Worm (Caenorhabditis elegans) whole organism, midembryonic: ENCODE results near the gene lido-12.

ENCODE experiments used
- T22C8.4 ChIP-seq: fragments of 200-800 bp; sonication (Bioruptor generic); IDR thresholded peaks from 2 replicates; pipeline ENCODE4 v1.3.6; 2022; ENCODE audit warnings: missing genetic modification characterization, missing compliant biosample characterization
- cog-1 ChIP-seq: sonication (generic microtip); optimal IDR thresholded peaks from 2 replicates; lab custom pipeline; 2016; ENCODE audit warnings: missing genetic modification characterization, missing compliant biosample characterization
- flt-1 ChIP-seq: fragments of 200-800 bp; sonication (Bioruptor generic); IDR thresholded peaks from 2 replicates; pipeline ENCODE4 v1.3.6; 2022; ENCODE audit warnings: missing genetic modification characterization, missing compliant biosample characterization
- klf-2 ChIP-seq: fragments of 200-800 bp; sonication (Bioruptor generic); conservative IDR thresholded peaks from 2 replicates; pipeline ENCODE4 v1.3.6; 2022; ENCODE audit warnings: missing genetic modification reagents, missing genetic modification characterization, missing compliant biosample characterization
- med-1 ChIP-seq: sonication (generic microtip); optimal IDR thresholded peaks from 2 replicates; lab custom pipeline; 2017; ENCODE audit warnings: missing genetic modification characterization, mild to moderate bottlenecking, missing compliant biosample characterization, antibody characterized with exemption, missing genetic modification reagents; ENCODE audit not compliant: insufficient read depth
- ref-1 ChIP-seq: fragments of 200-800 bp; sonication (Bioruptor generic); conservative IDR thresholded peaks from 2 replicates; pipeline ENCODE4 v1.3.6; 2022; ENCODE audit warnings: missing genetic modification reagents, missing genetic modification characterization, missing compliant biosample characterization
- tab-1 ChIP-seq: fragments of 200-800 bp; sonication (Bioruptor generic); IDR thresholded peaks from 2 replicates; pipeline ENCODE4 v1.3.6; 2022; ENCODE audit warnings: missing genetic modification characterization, missing compliant biosample characterization
- ztf-23 ChIP-seq: fragments of 200-800 bp; sonication (Bioruptor generic); IDR thresholded peaks from 2 replicates; pipeline ENCODE4 v1.3.6; 2022; ENCODE audit warnings: missing genetic modification reagents, missing genetic modification characterization, missing compliant biosample characterization
- ztf-29 ChIP-seq: fragments of 200-800 bp; sonication (Bioruptor generic); IDR thresholded peaks from 2 replicates; pipeline ENCODE4 v1.3.6; 2022; ENCODE audit warnings: missing genetic modification reagents, missing genetic modification characterization, missing compliant biosample characterization

The lido-12 gene

DNA sequence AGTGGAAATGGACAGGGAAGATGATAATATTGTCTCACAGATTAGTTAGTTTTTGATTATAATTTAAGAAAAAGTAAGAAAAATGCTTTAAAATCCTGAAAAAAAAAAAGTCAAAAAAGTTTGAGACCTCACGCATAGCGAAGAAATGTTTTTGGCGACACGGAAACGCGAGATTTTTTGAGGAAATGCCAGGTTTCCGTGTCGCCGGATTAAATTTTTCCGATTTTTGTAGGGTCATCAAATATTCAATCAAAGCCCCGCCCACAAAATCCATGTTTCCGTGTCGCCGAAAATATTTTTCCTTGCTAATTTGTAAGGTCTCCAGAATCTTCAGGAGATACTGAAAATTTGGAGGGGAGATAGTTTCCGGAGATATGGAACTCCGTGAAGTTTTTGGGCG lies 13.3 kb upstream of the lido-12 start:
- TF ChIP-seq ref-1 (GFP tag; lab: Robert Waterston, UW) (no peak), cog-1 (tag; lab: Kevin White, UChicago) (no peak), T22C8.4 (GFP tag; lab: Robert Waterston, UW) (no peak), klf-2 (GFP tag; lab: Robert Waterston, UW) (no peak), med-1 (GFP tag; lab: Kevin White, UChicago) (no peak), ztf-29 (no peak), tab-1 (GFP tag; lab: Robert Waterston, UW) (no peak), flt-1 (GFP tag; lab: Robert Waterston, UW) (no peak), ztf-23 (GFP tag; lab: Robert Waterston, UW) (no peak)

DNA sequence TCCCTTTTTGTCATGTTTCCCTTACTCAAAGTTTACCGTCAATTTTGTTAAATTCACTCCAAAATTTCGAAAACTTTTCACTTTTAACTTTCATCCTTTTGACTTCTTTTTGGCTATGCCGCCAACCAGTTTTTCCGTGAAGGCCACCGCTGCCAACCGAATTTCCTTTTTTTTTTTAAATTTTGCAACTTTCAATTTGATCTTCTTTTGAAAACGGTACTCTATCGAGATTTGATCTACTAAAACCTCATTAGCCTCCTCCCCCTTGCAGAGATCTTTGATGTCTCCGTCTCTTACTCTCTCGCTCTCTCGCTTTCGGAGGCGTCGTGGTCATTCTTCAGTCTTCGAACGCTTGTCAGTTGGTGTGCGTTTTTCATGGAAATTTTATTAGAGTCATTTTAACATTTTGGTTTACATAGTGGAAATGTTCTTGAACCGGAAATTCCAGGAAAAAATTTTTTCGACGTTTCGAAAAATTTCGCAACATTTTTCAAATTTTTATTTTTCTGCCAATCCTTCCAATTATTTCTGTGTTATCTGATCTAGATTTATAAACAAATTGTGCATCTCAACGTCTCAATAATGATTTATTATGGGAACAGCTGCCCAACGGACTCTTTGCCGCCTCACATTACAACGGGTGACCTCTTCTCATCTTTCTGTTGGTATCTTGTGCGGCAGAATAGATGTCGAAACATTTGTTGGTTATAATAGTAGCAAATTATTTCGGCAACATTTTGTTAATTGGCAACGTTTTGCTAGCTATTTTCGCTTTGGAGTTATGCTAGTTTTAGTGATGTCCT lies 10.8 kb upstream of the lido-12 start:
- no peak for TF ChIP-seq tab-1 (GFP tag; lab: Robert Waterston, UW)
- no peak for TF ChIP-seq klf-2 (GFP tag; lab: Robert Waterston, UW)
- TF ChIP-seq ref-1 (GFP tag; lab: Robert Waterston, UW) = no peak
- no peak for TF ChIP-seq ztf-23 (GFP tag; lab: Robert Waterston, UW)
- TF ChIP-seq T22C8.4 (GFP tag; lab: Robert Waterston, UW) = no peak
- TF ChIP-seq ztf-29 = no peak
- peak; percentile 26 for TF ChIP-seq cog-1 (tag; lab: Kevin White, UChicago)
- 0 out of 2 replicates have a peak, but pooled peaks have one; percentile 9 for TF ChIP-seq flt-1 (GFP tag; lab: Robert Waterston, UW)
- no peak for TF ChIP-seq med-1 (GFP tag; lab: Kevin White, UChicago)

ce11 chrII:2996721-2997120 lies 8.9 kb upstream of the lido-12 start, which contains the start of gene lido-8:
Gene lido-8 (plus strand): TSS chrII:2997021.
- TF ChIP-seq tab-1 (GFP tag; lab: Robert Waterston, UW) (no peak), ref-1 (GFP tag; lab: Robert Waterston, UW) (no peak), klf-2 (GFP tag; lab: Robert Waterston, UW) (no peak), ztf-29 (no peak), flt-1 (GFP tag; lab: Robert Waterston, UW) (no peak), ztf-23 (GFP tag; lab: Robert Waterston, UW) (no peak), T22C8.4 (GFP tag; lab: Robert Waterston, UW) (no peak), med-1 (GFP tag; lab: Kevin White, UChicago) (no peak), cog-1 (tag; lab: Kevin White, UChicago) (no peak)

- no peak for TF ChIP-seq ref-1 (GFP tag; lab: Robert Waterston, UW)
- TF ChIP-seq med-1 (GFP tag; lab: Kevin White, UChicago) = no peak
- no peak for TF ChIP-seq ztf-29
- no peak for TF ChIP-seq ztf-23 (GFP tag; lab: Robert Waterston, UW)
- no peak for TF ChIP-seq T22C8.4 (GFP tag; lab: Robert Waterston, UW)
- TF ChIP-seq cog-1 (tag; lab: Kevin White, UChicago) = no peak
Measured at ce11 chrII:2997828-2998441, 7.7 kb upstream of the lido-12 start.

ce11 chrII:3000535-3001264 lies 4.9 kb upstream of the lido-12 start, which contains the start of gene lido-9:
Gene lido-9 (plus strand): TSS chrII:3000768.
- TF ChIP-seq ztf-29 = no peak
- no peak for TF ChIP-seq T22C8.4 (GFP tag; lab: Robert Waterston, UW)
- no peak for TF ChIP-seq ztf-23 (GFP tag; lab: Robert Waterston, UW)
- TF ChIP-seq flt-1 (GFP tag; lab: Robert Waterston, UW) = no peak
- TF ChIP-seq tab-1 (GFP tag; lab: Robert Waterston, UW) = no peak
- no peak for TF ChIP-seq ref-1 (GFP tag; lab: Robert Waterston, UW)
- TF ChIP-seq med-1 (GFP tag; lab: Kevin White, UChicago) = no peak
- TF ChIP-seq cog-1 (tag; lab: Kevin White, UChicago) = no peak
- no peak for TF ChIP-seq klf-2 (GFP tag; lab: Robert Waterston, UW)

DNA sequence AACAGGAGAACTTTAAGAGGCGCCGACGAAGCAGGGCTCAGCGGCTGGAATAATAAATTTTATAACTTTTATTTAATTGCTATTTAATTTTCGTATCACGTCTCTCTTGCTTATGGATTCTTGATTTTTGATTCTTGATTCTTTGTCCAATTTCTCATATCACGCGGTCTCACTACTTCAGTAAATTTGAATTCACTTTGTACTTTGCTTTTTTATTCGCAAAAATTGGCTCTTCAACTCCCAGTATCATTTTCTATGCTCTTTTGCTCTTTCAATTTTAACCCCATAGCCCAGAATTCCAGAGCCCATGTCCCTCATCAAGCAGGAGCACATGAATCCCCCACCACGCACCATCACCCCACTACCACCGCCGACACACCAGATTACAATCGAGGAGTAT lies 3.4 kb upstream of the lido-12 start, which contains the start of gene lido-10:
Gene lido-10 (plus strand): TSS at position 301 of the 400 bp plus-strand sequence.
- TF ChIP-seq klf-2 (GFP tag; lab: Robert Waterston, UW) (no peak), cog-1 (tag; lab: Kevin White, UChicago) (no peak), ref-1 (GFP tag; lab: Robert Waterston, UW) (no peak), tab-1 (GFP tag; lab: Robert Waterston, UW) (no peak), ztf-23 (GFP tag; lab: Robert Waterston, UW) (no peak), med-1 (GFP tag; lab: Kevin White, UChicago) (no peak), T22C8.4 (GFP tag; lab: Robert Waterston, UW) (no peak), flt-1 (GFP tag; lab: Robert Waterston, UW) (no peak), ztf-29 (no peak)

DNA sequence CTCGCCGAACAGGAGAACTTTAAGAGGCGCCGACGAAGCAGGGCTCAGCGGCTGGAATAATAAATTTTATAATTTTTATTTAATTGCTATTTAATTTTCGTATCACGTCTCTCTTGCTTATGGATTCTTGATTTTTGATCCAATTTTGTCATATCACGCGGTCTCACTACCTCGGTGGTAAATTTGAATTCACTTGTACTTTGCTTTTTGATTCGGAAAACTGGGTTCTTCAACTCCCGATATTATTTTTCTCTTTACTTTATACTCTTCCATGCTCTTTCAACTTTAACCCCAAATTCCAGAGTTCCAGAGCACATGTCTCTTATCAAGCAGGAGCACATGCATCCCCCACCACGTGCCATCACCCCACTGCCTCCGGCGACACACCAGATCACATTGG lies 1.9 kb upstream of the lido-12 start, which contains the start of gene lido-11:
Gene lido-11 (plus strand): TSS at position 301 of the 400 bp plus-strand sequence.
- TF ChIP-seq ztf-23 (GFP tag; lab: Robert Waterston, UW) (no peak), med-1 (GFP tag; lab: Kevin White, UChicago) (no peak), flt-1 (GFP tag; lab: Robert Waterston, UW) (no peak), tab-1 (GFP tag; lab: Robert Waterston, UW) (no peak), T22C8.4 (GFP tag; lab: Robert Waterston, UW) (no peak), ztf-29 (no peak), cog-1 (tag; lab: Kevin White, UChicago) (no peak), ref-1 (GFP tag; lab: Robert Waterston, UW) (no peak), klf-2 (GFP tag; lab: Robert Waterston, UW) (no peak)

DNA sequence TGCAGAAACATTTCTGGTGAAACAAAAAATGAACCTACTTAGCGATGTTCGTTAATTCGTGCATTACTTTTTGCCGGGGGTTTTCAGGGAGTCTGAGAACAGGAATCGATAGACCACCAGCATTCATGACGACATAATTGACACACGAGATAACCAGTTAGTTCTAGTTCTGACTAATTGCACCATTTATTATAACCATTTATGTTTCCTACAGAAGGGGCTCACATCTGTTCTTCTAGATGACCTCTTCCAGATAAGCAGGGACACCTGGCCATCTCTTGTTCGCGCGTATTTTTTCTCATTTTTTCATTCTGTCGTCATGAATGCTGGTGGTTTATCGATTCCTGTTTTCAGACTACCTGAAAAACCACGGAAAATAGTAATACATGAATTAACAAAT lies 2.8 kb downstream of the lido-12 start, which contains the start of gene sdz-5:
Gene sdz-5 (plus strand): TSS at position 301 of the 400 bp plus-strand sequence.
- TF ChIP-seq tab-1 (GFP tag; lab: Robert Waterston, UW) = no peak
